5 fruit fly cellular contexts compared by ENCODE assay signal in genomic region chr2L:19181153-19181892, dm6.
A peak's percentile ranks its signal among the peaks of the same experiment; 100 is the strongest.
TF ChIP-seq lines count a peak whose summit lies in the region.

CG17568 (minus strand) TSS chr2L:19181702.

- no peak for TF ChIP-seq CTCF in whole organism, embryonic (GFP tag; optimal IDR thresholded peaks at IDR 0.05; lab: Kevin White, UChicago)

TF ChIP-seq in whole organism, adult, 20 proteins besides CTCF, POLR2A, EP300 and RAD21:
- TF ChIP-seq bab1 (GFP tag; optimal IDR thresholded peaks at IDR 0.05; lab: Kevin White, UChicago), result peak; percentile 1
- no peak for TF ChIP-seq Crg-1 (GFP tag; optimal IDR thresholded peaks at IDR 0.05; lab: Kevin White, UChicago)

TF ChIP-seq in whole organism, embryonic, 481 proteins besides CTCF, POLR2A, EP300 and RAD21 (continues in another document):
- TF ChIP-seq CG34422 (GFP tag; IDR thresholded peaks at IDR 0.05; lab: Robert Waterston, UW) (no peak), yki (optimal IDR thresholded peaks at IDR 0.05; lab: Kevin White, UChicago) (no peak), Opbp (GFP tag; IDR thresholded peaks at IDR 0.05; lab: Robert Waterston, UW; ENCODE audit: partially characterized antibody) (no peak), gro (GFP tag; optimal IDR thresholded peaks at IDR 0.05; lab: Kevin White, UChicago) (peak; percentile 35), ind (GFP tag; optimal IDR thresholded peaks at IDR 0.05; lab: Kevin White, UChicago) (no peak), CG1603 (tag; optimal IDR thresholded peaks at IDR 0.05; lab: Kevin White, UChicago) (peak; percentile 67), sob (GFP tag; IDR thresholded peaks at IDR 0.05; lab: Robert Waterston, UW) (no peak), pros (GFP tag; optimal IDR thresholded peaks at IDR 0.05; lab: Kevin White, UChicago) (peak; percentile 11), tin (GFP tag; optimal IDR thresholded peaks at IDR 0.05; lab: Kevin White, UChicago) (peak; percentile 1), CG31388 (GFP tag; optimal IDR thresholded peaks at IDR 0.05; lab: Kevin White, UChicago) (no peak), HHEX (GFP tag; optimal IDR thresholded peaks at IDR 0.05; lab: Kevin White, UChicago) (no peak), grau (tag; optimal IDR thresholded peaks at IDR 0.05; lab: Kevin White, UChicago) (peak; percentile 16), vnd (GFP tag; IDR thresholded peaks at IDR 0.05; lab: Robert Waterston, UW; ENCODE audit: partially characterized antibody) (no peak), ssp (GFP tag; IDR thresholded peaks at IDR 0.05; lab: Robert Waterston, UW) (no peak), CG2875 (GFP tag; optimal IDR thresholded peaks at IDR 0.05; lab: Kevin White, UChicago) (no peak), CG17186 (GFP tag; optimal IDR thresholded peaks at IDR 0.05; lab: Kevin White, UChicago) (no peak), CG6254 (GFP tag; optimal IDR thresholded peaks at IDR 0.05; lab: Kevin White, UChicago) (peak; percentile 81), HLHmδ (GFP tag; optimal IDR thresholded peaks at IDR 0.05; lab: Kevin White, UChicago) (no peak), Spps (tag; optimal IDR thresholded peaks at IDR 0.05; lab: Kevin White, UChicago) (no peak), Dfd (GFP tag; optimal IDR thresholded peaks at IDR 0.05; lab: Kevin White, UChicago) (no peak), B-H2 (GFP tag; optimal IDR thresholded peaks at IDR 0.05; lab: Kevin White, UChicago) (no peak), CG6854 (GFP tag; optimal IDR thresholded peaks at IDR 0.05; lab: Kevin White, UChicago) (no peak), btn (GFP tag; optimal IDR thresholded peaks at IDR 0.05; lab: Kevin White, UChicago) (no peak)

TF ChIP-seq in whole organism, prepupa, 60 proteins besides CTCF, POLR2A, EP300 and RAD21:
- no peak for TF ChIP-seq dsx (GFP tag; optimal IDR thresholded peaks at IDR 0.05; lab: Kevin White, UChicago; ENCODE audit: poor library complexity, severe bottlenecking)
- TF ChIP-seq CG11762 (GFP tag; optimal IDR thresholded peaks at IDR 0.05; lab: Kevin White, UChicago; ENCODE audit: insufficient read depth), result no peak
- TF ChIP-seq CG8119 (GFP tag; IDR thresholded peaks at IDR 0.05; lab: Robert Waterston, UW), result no peak
- no peak for TF ChIP-seq CG9139 (GFP tag; optimal IDR thresholded peaks at IDR 0.05; lab: Kevin White, UChicago)
- no peak for TF ChIP-seq spab (GFP tag; optimal IDR thresholded peaks at IDR 0.05; lab: Kevin White, UChicago)
- TF ChIP-seq fkh (GFP tag; optimal IDR thresholded peaks at IDR 0.05; lab: Kevin White, UChicago), result peak; percentile 69
- TF ChIP-seq esn (GFP tag; optimal IDR thresholded peaks at IDR 0.05; lab: Kevin White, UChicago), result peak; percentile 3
- TF ChIP-seq Eip78C (GFP tag; lab: Kevin White, UChicago), result peak; percentile 62

TF ChIP-seq in whole organism, pupa, 21 proteins besides CTCF, POLR2A, EP300 and RAD21:
- TF ChIP-seq D1 (tag; optimal IDR thresholded peaks at IDR 0.05; lab: Kevin White, UChicago) (peak; percentile 13), rn (GFP tag; IDR thresholded peaks at IDR 0.05; lab: Robert Waterston, UW) (no peak), CG14655 (GFP tag; optimal IDR thresholded peaks at IDR 0.05; lab: Kevin White, UChicago) (no peak), Ets98B (GFP tag; IDR thresholded peaks at IDR 0.05; lab: Robert Waterston, UW) (no peak), Pif1B (GFP tag; optimal IDR thresholded peaks at IDR 0.05; lab: Kevin White, UChicago) (no peak), Pif1A (GFP tag; optimal IDR thresholded peaks at IDR 0.05; lab: Kevin White, UChicago) (no peak), CG17806 (tag; optimal IDR thresholded peaks at IDR 0.05; lab: Kevin White, UChicago) (no peak), EcR (GFP tag; optimal IDR thresholded peaks at IDR 0.05; lab: Kevin White, UChicago) (peak; percentile 82), CG4496 (GFP tag; IDR thresholded peaks at IDR 0.05; lab: Robert Waterston, UW) (no peak), CG8159 (tag; optimal IDR thresholded peaks at IDR 0.05; lab: Kevin White, UChicago) (no peak)
TF ChIP-seq in whole organism, pupa: peak in this region for 2.

TF ChIP-seq in whole organism, wandering third instar larva, 38 proteins besides CTCF, POLR2A, EP300 and RAD21:
- TF ChIP-seq woc (GFP tag; optimal IDR thresholded peaks at IDR 0.05; lab: Kevin White, UChicago), result peak; percentile 57
- TF ChIP-seq h (GFP tag; optimal IDR thresholded peaks at IDR 0.05; lab: Kevin White, UChicago), result no peak
- no peak for TF ChIP-seq Dfd (GFP tag; optimal IDR thresholded peaks at IDR 0.05; lab: Kevin White, UChicago)
- TF ChIP-seq Jra (GFP tag; optimal IDR thresholded peaks at IDR 0.05; lab: Kevin White, UChicago), result no peak
- peak in 1 of 2 experiments; percentile 2 for TF ChIP-seq foxo (GFP tag; optimal IDR thresholded peaks at IDR 0.05; lab: Kevin White, UChicago)
